Worm (Caenorhabditis elegans) whole organism, L4 larva: ENCODE data around the gene rod-1.
A peak's percentile ranks its signal among the peaks of the same experiment; 100 is the strongest.

ENCODE experiments used
- F26F4.8 ChIP-seq: fragments of 200-800 bp; sonication (Bioruptor generic); conservative IDR thresholded peaks from 2 replicates; pipeline ENCODE4 v1.3.6; 2022; ENCODE audit warnings: missing genetic modification characterization, missing compliant biosample characterization
- F37D6.2 ChIP-seq: sonication (generic microtip); optimal IDR thresholded peaks from 2 replicates; lab custom pipeline; 2016; ENCODE audit warnings: mild to moderate bottlenecking, missing genetic modification characterization, missing compliant biosample characterization
- T20F7.1 ChIP-seq: fragments of 200-800 bp; sonication (Bioruptor generic); optimal IDR thresholded peaks from 2 replicates; lab custom pipeline; 2018; ENCODE audit warnings: mild to moderate bottlenecking, missing genetic modification characterization, missing compliant biosample characterization
- Y105C5A.15 ChIP-seq: fragments of 200-800 bp; sonication (Bioruptor generic); IDR thresholded peaks from 2 replicates; pipeline ENCODE4 v1.3.6; 2022; ENCODE audit warnings: missing genetic modification characterization, missing compliant biosample characterization
- Y48G9A.11 ChIP-seq: fragments of 200-800 bp; sonication (Bioruptor generic); IDR thresholded peaks from 2 replicates; pipeline ENCODE4 v1.3.6; 2022; ENCODE audit warnings: missing genetic modification reagents, missing genetic modification characterization, missing compliant biosample characterization
- ama-1 ChIP-seq: fragments of 150-350 bp; optimal IDR thresholded peaks from 2 replicates; lab custom pipeline; 2014; ENCODE audit warnings: inconsistent platforms, mixed read lengths
- ceh-20 ChIP-seq: fragments of 200-800 bp; sonication (Bioruptor generic); IDR thresholded peaks from 2 replicates; pipeline ENCODE4 v1.3.6; 2022; ENCODE audit warnings: missing genetic modification reagents, missing genetic modification characterization, missing compliant biosample characterization
- ceh-28 ChIP-seq: fragments of 150-350 bp; optimal IDR thresholded peaks from 2 replicates; lab custom pipeline; 2014; ENCODE audit warnings: missing biosample characterization, missing genetic modification reagents, missing genetic modification characterization
- ceh-82 ChIP-seq: sonication (generic microtip); optimal IDR thresholded peaks from 2 replicates; lab custom pipeline; 2017; ENCODE audit warnings: missing biosample characterization, missing genetic modification characterization
- ces-1 ChIP-seq: fragments of 150-350 bp; sonication (generic microtip); optimal IDR thresholded peaks from 4 replicates; lab custom pipeline; 2014; ENCODE audit warnings: missing biosample characterization, missing genetic modification reagents, missing genetic modification characterization
- ctbp-1 ChIP-seq: fragments of 200-800 bp; sonication (Bioruptor generic); IDR thresholded peaks from 2 replicates; pipeline ENCODE4 v1.3.6; 2022; ENCODE audit warnings: missing genetic modification reagents, missing genetic modification characterization, missing compliant biosample characterization
- daf-16 ChIP-seq, 3 experiments: sonication (generic microtip); optimal IDR thresholded peaks; 2 replicates each; lab custom pipeline; 2016 to 2017; ENCODE audit warnings: missing genetic modification characterization in 3 of 3, missing genetic modification reagents in 3 of 3, mild to moderate bottlenecking in 2 of 3, missing compliant biosample characterization in 2 of 3, missing biosample characterization in 1 of 3, moderate library complexity in 1 of 3
- daf-19 ChIP-seq: fragments of 200-800 bp; sonication (Bioruptor generic); conservative IDR thresholded peaks from 2 replicates; pipeline ENCODE4 v1.3.6; 2022; ENCODE audit warnings: missing genetic modification characterization, missing compliant biosample characterization
- dmd-6 ChIP-seq: fragments of 200-800 bp; sonication (Bioruptor generic); IDR thresholded peaks from 2 replicates; pipeline ENCODE4 v1.3.6; 2022; ENCODE audit warnings: missing genetic modification reagents, missing genetic modification characterization, missing compliant biosample characterization
- dmd-9 ChIP-seq: fragments of 200-800 bp; sonication (Bioruptor generic); IDR thresholded peaks from 2 replicates; pipeline ENCODE4 v1.3.6; 2022; ENCODE audit warnings: missing genetic modification reagents, missing genetic modification characterization, missing compliant biosample characterization
- duxl-1 ChIP-seq: sonication (generic microtip); optimal IDR thresholded peaks from 2 replicates; lab custom pipeline; 2016; ENCODE audit warnings: mild to moderate bottlenecking, missing genetic modification characterization, moderate library complexity, missing compliant biosample characterization; ENCODE audit not compliant: poor library complexity
- dve-1 ChIP-seq: sonication (generic microtip); optimal IDR thresholded peaks from 2 replicates; lab custom pipeline; 2017; ENCODE audit warnings: antibody characterized with exemption, mild to moderate bottlenecking, missing genetic modification characterization, missing compliant biosample characterization; ENCODE audit not compliant: insufficient read depth
- egl-43 ChIP-seq: fragments of 200-800 bp; sonication (Bioruptor generic); IDR thresholded peaks from 2 replicates; pipeline ENCODE4 v1.3.6; 2022; ENCODE audit warnings: missing genetic modification reagents, missing genetic modification characterization, missing compliant biosample characterization
- fos-1 ChIP-seq: fragments of 150-350 bp; optimal IDR thresholded peaks from 2 replicates; lab custom pipeline; 2014; ENCODE audit warnings: missing biosample characterization, missing genetic modification characterization
- hlh-11 ChIP-seq: fragments of 200-800 bp; sonication (Bioruptor generic); optimal IDR thresholded peaks from 2 replicates; lab custom pipeline; 2018; ENCODE audit warnings: mild to moderate bottlenecking, missing genetic modification characterization, missing compliant biosample characterization
- jun-1 ChIP-seq: fragments of 150-350 bp; optimal IDR thresholded peaks from 2 replicates; lab custom pipeline; 2014; ENCODE audit warnings: missing biosample characterization, missing genetic modification reagents, missing genetic modification characterization
- lin-29 ChIP-seq: fragments of 200-800 bp; sonication (Bioruptor generic); IDR thresholded peaks from 2 replicates; pipeline ENCODE4 v1.3.6; 2022; ENCODE audit warnings: missing genetic modification reagents, missing genetic modification characterization, missing compliant biosample characterization
- lin-38 ChIP-seq: fragments of 200-800 bp; sonication (Bioruptor generic); IDR thresholded peaks from 2 replicates; pipeline ENCODE4 v1.3.6; 2022; ENCODE audit warnings: missing genetic modification reagents, missing genetic modification characterization, missing compliant biosample characterization
- lir-3 ChIP-seq: sonication (generic microtip); optimal IDR thresholded peaks from 2 replicates; lab custom pipeline; 2016; ENCODE audit warnings: mild to moderate bottlenecking, missing genetic modification characterization, missing compliant biosample characterization
- lsy-2 ChIP-seq, 2 experiments: fragments of 150-350 bp in 1 of 2; sonication (generic microtip) in 1 of 2; optimal IDR thresholded peaks; 2 replicates each; lab custom pipeline; 2014 to 2017; ENCODE audit warnings: missing biosample characterization in 2 of 2, missing genetic modification characterization in 2 of 2
- mdl-1 ChIP-seq, 2 experiments: fragments of 150-350 bp in 1 of 2; sonication (generic microtip) in 1 of 2; optimal IDR thresholded peaks; 2 replicates each; lab custom pipeline; 2014 to 2017; ENCODE audit warnings: missing biosample characterization in 2 of 2, missing genetic modification characterization in 2 of 2
- mep-1 ChIP-seq: fragments of 150-350 bp; sonication (generic microtip); optimal IDR thresholded peaks from 3 replicates; lab custom pipeline; 2014; ENCODE audit warnings: missing biosample characterization, missing genetic modification characterization
- mxl-3 ChIP-seq: fragments of 200-800 bp; sonication (Bioruptor generic); optimal IDR thresholded peaks from 2 replicates; lab custom pipeline; 2018; ENCODE audit warnings: mild to moderate bottlenecking, missing genetic modification characterization, missing compliant biosample characterization
- nhr-102 ChIP-seq: sonication (generic microtip); optimal IDR thresholded peaks from 2 replicates; lab custom pipeline; 2016; ENCODE audit warnings: mild to moderate bottlenecking, missing genetic modification characterization, moderate library complexity, missing compliant biosample characterization
- nhr-25 ChIP-seq: sonication (generic microtip); optimal IDR thresholded peaks from 2 replicates; lab custom pipeline; 2017; ENCODE audit warnings: missing genetic modification characterization, mild to moderate bottlenecking, missing compliant biosample characterization, antibody characterized with exemption, moderate library complexity, borderline replicate concordance; ENCODE audit not compliant: insufficient read depth
- nhr-48 ChIP-seq: sonication (generic microtip); optimal IDR thresholded peaks from 2 replicates; lab custom pipeline; 2016; ENCODE audit warnings: mild to moderate bottlenecking, missing genetic modification characterization, missing compliant biosample characterization
- nhr-77 ChIP-seq: fragments of 150-350 bp; optimal IDR thresholded peaks from 2 replicates; lab custom pipeline; 2014; ENCODE audit warnings: missing biosample characterization, missing genetic modification characterization
- pha-4 ChIP-seq, 2 experiments: fragments of 150-350 bp in 1 of 2; fragments of 200-800 bp in 1 of 2; sonication (Bioruptor generic) in 1 of 2; IDR thresholded peaks in 1 of 2; optimal IDR thresholded peaks in 1 of 2; 2 replicates each; pipeline versions ENCODE4 v1.3.6 to Lab custom; 2014 to 2022; ENCODE audit warnings: missing genetic modification characterization in 2 of 2, missing genetic modification reagents in 2 of 2, missing biosample characterization in 1 of 2, missing compliant biosample characterization in 1 of 2
- php-3 ChIP-seq: fragments of 200-800 bp; sonication (Bioruptor generic); IDR thresholded peaks from 2 replicates; pipeline ENCODE4 v1.3.6; 2022; ENCODE audit warnings: missing genetic modification reagents, missing genetic modification characterization, missing compliant biosample characterization
- pqm-1 ChIP-seq: sonication (generic microtip); optimal IDR thresholded peaks from 2 replicates; lab custom pipeline; 2017; ENCODE audit warnings: missing biosample characterization, missing genetic modification characterization
- rbr-2 ChIP-seq: sonication (generic microtip); optimal IDR thresholded peaks from 2 replicates; lab custom pipeline; 2016; ENCODE audit warnings: missing genotype, missing genetic modification characterization, missing compliant biosample characterization
- set-16 ChIP-seq: fragments of 200-800 bp; sonication (Bioruptor generic); IDR thresholded peaks from 2 replicates; pipeline ENCODE4 v1.3.6; 2022; ENCODE audit warnings: missing genetic modification reagents, missing genetic modification characterization, missing compliant biosample characterization
- skn-1 ChIP-seq: fragments of 150-350 bp; optimal IDR thresholded peaks from 2 replicates; lab custom pipeline; 2014; ENCODE audit warnings: missing biosample characterization, missing genetic modification characterization
- tag-97 ChIP-seq: fragments of 200-800 bp; sonication (Bioruptor generic); IDR thresholded peaks from 2 replicates; pipeline ENCODE4 v1.3.6; 2022; ENCODE audit warnings: missing genetic modification characterization, missing compliant biosample characterization
- unc-62 ChIP-seq, 3 experiments: fragments of 150-350 bp in 1 of 3; sonication (generic microtip); optimal IDR thresholded peaks in 2 of 3; peaks in 1 of 3; 1 replicate in 1 of 3; 2 replicates in 2 of 3; lab custom pipeline; 2014 to 2017; ENCODE audit warnings: missing biosample characterization in 3 of 3, missing genetic modification characterization in 3 of 3, missing genetic modification reagents in 3 of 3, missing genotype in 1 of 3
- zfp-3 ChIP-seq: fragments of 200-800 bp; sonication (Bioruptor generic); conservative IDR thresholded peaks from 2 replicates; pipeline ENCODE4 v1.3.6; 2022; ENCODE audit warnings: missing genetic modification reagents, missing genetic modification characterization, missing compliant biosample characterization
- ztf-7 ChIP-seq: fragments of 150-350 bp; optimal IDR thresholded peaks from 2 replicates; lab custom pipeline; 2014; ENCODE audit warnings: missing biosample characterization, missing genetic modification characterization

rod-1 gene

ce11 chrIV:7505866-7506488 lies 27.7 kb downstream of the rod-1 start (continued):
- TF ChIP-seq ctbp-1 (GFP tag; lab: Robert Waterston, UW) (peak; percentile 38; the same call in 1 of the 2 replicates), lir-3 (tag; lab: Kevin White, UChicago) (no peak), fos-1 (tag; lab: Kevin White, UChicago) (no peak), dmd-6 (GFP tag; lab: Robert Waterston, UW) (peak; percentile 40), nhr-48 (tag; lab: Kevin White, UChicago) (peak; percentile 1), jun-1 (tag; lab: Kevin White, UChicago) (no peak), ztf-7 (no peak), F26F4.8 (GFP tag; lab: Robert Waterston, UW) (0 out of 2 replicates have a peak, but pooled peaks have one; percentile 12), nhr-25 (tag; lab: Kevin White, UChicago) (peak; percentile 34), lsy-2 (tag; optimal IDR thresholded peaks at IDR 0.05; lab: Kevin White, UChicago) (peak in 1 of 2 experiments; percentile 32), mep-1 (tag; lab: Kevin White, UChicago) (peak; percentile 61), duxl-1 (tag; lab: Kevin White, UChicago) (peak; percentile 12), Y48G9A.11 (GFP tag; lab: Robert Waterston, UW) (peak; percentile 13; the same call in 1 of the 2 replicates), daf-16 (GFP tag; optimal IDR thresholded peaks at IDR 0.05; lab: Kevin White, UChicago) (peak in 1 of 2 experiments; percentile 10), daf-16 (tag; optimal IDR thresholded peaks at IDR 0.05; lab: Kevin White, UChicago) (peak; percentile 52), dve-1 (tag; lab: Kevin White, UChicago) (peak; percentile 46), F37D6.2 (tag; lab: Kevin White, UChicago) (no peak), lin-38 (GFP tag; lab: Robert Waterston, UW) (peak; percentile 53), pha-4 (GFP tag; IDR thresholded peaks at IDR 0.05; lab: Robert Waterston, UW) (peak; percentile 55), pha-4 (tag; optimal IDR thresholded peaks at IDR 0.05; lab: Kevin White, UChicago) (no peak), set-16 (GFP tag; lab: Robert Waterston, UW) (no peak), nhr-77 (tag; lab: Kevin White, UChicago) (peak; percentile 9), hlh-11 (peak; percentile 29)

ce11 chrIV:7506711-7507110 lies 28.5 kb downstream of the rod-1 start:
- TF ChIP-seq lin-38 (GFP tag; lab: Robert Waterston, UW) = 0 out of 2 replicates have a peak, but pooled peaks have one; percentile 11
- TF ChIP-seq T20F7.1 (GFP tag; lab: Kevin White, UChicago) = no peak
- TF ChIP-seq dmd-9 (GFP tag; lab: Robert Waterston, UW) = 0 out of 2 replicates have a peak, but pooled peaks have one; percentile 36
- no peak for TF ChIP-seq tag-97 (GFP tag; lab: Robert Waterston, UW)
- no peak for TF ChIP-seq ceh-20 (GFP tag; lab: Robert Waterston, UW)
- no peak for TF ChIP-seq ces-1
- TF ChIP-seq set-16 (GFP tag; lab: Robert Waterston, UW) = peak; percentile 36; the same call in 1 of the 2 replicates
- no peak for TF ChIP-seq nhr-48 (tag; lab: Kevin White, UChicago)
- TF ChIP-seq rbr-2 = no peak

- TF ChIP-seq mdl-1 (tag; optimal IDR thresholded peaks at IDR 0.05; lab: Kevin White, UChicago) = peak in 1 of 2 experiments; percentile 48
- TF ChIP-seq ceh-28 (tag; lab: Kevin White, UChicago) = no peak
- no peak for TF ChIP-seq zfp-3 (GFP tag; lab: Robert Waterston, UW)
- TF ChIP-seq lir-3 (tag; lab: Kevin White, UChicago) = no peak
- no peak for TF ChIP-seq Y105C5A.15 (GFP tag; lab: Robert Waterston, UW)
- no peak for TF ChIP-seq nhr-102 (tag; lab: Kevin White, UChicago)
- no peak for TF ChIP-seq daf-19
- TF ChIP-seq nhr-77 (tag; lab: Kevin White, UChicago) = peak; percentile 24
- no peak for TF ChIP-seq fos-1 (tag; lab: Kevin White, UChicago)
- peak; percentile 28 for TF ChIP-seq mep-1 (tag; lab: Kevin White, UChicago)
- TF ChIP-seq skn-1 = no peak
- TF ChIP-seq pqm-1 = no peak
- TF ChIP-seq ama-1 (lab: Kevin White, UChicago) = peak; percentile 33
- no peak for TF ChIP-seq F37D6.2 (tag; lab: Kevin White, UChicago)
- peak; percentile 42 for TF ChIP-seq dve-1 (tag; lab: Kevin White, UChicago)
- no peak for TF ChIP-seq lin-29
- no peak for TF ChIP-seq jun-1 (tag; lab: Kevin White, UChicago)
- TF ChIP-seq pha-4 (GFP tag; IDR thresholded peaks at IDR 0.05; lab: Robert Waterston, UW) = no peak
- no peak for TF ChIP-seq pha-4 (tag; optimal IDR thresholded peaks at IDR 0.05; lab: Kevin White, UChicago)
- peak; percentile 43 for TF ChIP-seq mxl-3 (GFP tag; lab: Kevin White, UChicago)
- peak in 1 of 2 experiments; percentile 96 for TF ChIP-seq unc-62 (GFP tag; optimal IDR thresholded peaks at IDR 0.05 in 1 of 2; lab: Kevin White, UChicago)
- TF ChIP-seq unc-62 (tag; optimal IDR thresholded peaks at IDR 0.05; lab: Kevin White, UChicago) = no peak
- TF ChIP-seq egl-43 (GFP tag; lab: Robert Waterston, UW) = no peak
- TF ChIP-seq ceh-82 (tag; lab: Kevin White, UChicago) = no peak
- TF ChIP-seq php-3 = no peak
- no peak for TF ChIP-seq Y48G9A.11 (GFP tag; lab: Robert Waterston, UW)
These were observed 29.1 kb downstream of the rod-1 start for ce11 chrIV:7507305-7507704.
